Fruit fly (Drosophila melanogaster): ENCODE results near the gene CG15362.

dm6 chr2L:2008114-2008513 is 27.1 kb downstream of the CG15362 start, which contains the start of gene Nplp4:
- no peak for TF ChIP-seq Ets96B (tag; optimal IDR thresholded peaks at IDR 0.05)
- no peak for TF ChIP-seq Hr39 (GFP tag; optimal IDR thresholded peaks at IDR 0.05)
- TF ChIP-seq dsx (GFP tag; optimal IDR thresholded peaks at IDR 0.05; ENCODE audit: poor library complexity, severe bottlenecking) = no peak
- no peak for TF ChIP-seq Sox15 (GFP tag; optimal IDR thresholded peaks at IDR 0.05)
- no peak for TF ChIP-seq CG8632 (GFP tag; optimal IDR thresholded peaks at IDR 0.05)
